Fruit fly (Drosophila melanogaster) whole organism, wandering third instar larva: ENCODE results near the gene mthl14.

Source experiments
- Abd-B ChIP-seq: fragments of >200 bp; optimal IDR thresholded peaks from 2 replicates; lab custom pipeline; 2017; ENCODE audit warnings: missing biosample characterization, missing genetic modification characterization
- Hr78 ChIP-seq: fragments of >200 bp; optimal IDR thresholded peaks from 2 replicates; lab custom pipeline; 2017; ENCODE audit warnings: missing biosample characterization, missing genetic modification characterization
- Mio ChIP-seq: sonication (Bioruptor generic); optimal IDR thresholded peaks from 2 replicates; lab custom pipeline; 2016; ENCODE audit warnings: missing biosample characterization, missing genetic modification characterization
- psq ChIP-seq: fragments of 200-800 bp; sonication (Bioruptor generic); optimal IDR thresholded peaks from 3 replicates; lab custom pipeline; 2017; ENCODE audit warnings: missing biosample characterization, mild to moderate bottlenecking, missing genetic modification characterization, moderate library complexity
- usp ChIP-seq: fragments of >200 bp; optimal IDR thresholded peaks from 2 replicates; lab custom pipeline; 2017; ENCODE audit warnings: missing biosample characterization, missing genetic modification characterization

- no peak for TF ChIP-seq Abd-B (GFP tag; lab: Kevin White, UChicago)
- no peak for TF ChIP-seq usp (GFP tag; lab: Kevin White, UChicago)
- no peak for TF ChIP-seq Mio (GFP tag; lab: Kevin White, UChicago)
- TF ChIP-seq Hr78 (GFP tag; lab: Kevin White, UChicago), result no peak
- TF ChIP-seq psq (GFP tag; lab: Kevin White, UChicago), result no peak
Measured at dm6 chr3L:203536-204135, 43.7 kb upstream of the mthl14 start, which contains the start of gene NitFhit.
